Fruit fly (Drosophila melanogaster) whole organism, embryonic: ENCODE data around the gene CG12420.

Experiments used
- Atf-2 ChIP-seq: fragments of 200-800 bp; sonication (Bioruptor generic); optimal IDR thresholded peaks from 2 replicates; lab custom pipeline; 2016; ENCODE audit warnings: missing biosample characterization, missing genetic modification characterization
- CG4282 ChIP-seq: fragments of 200-800 bp; sonication (Bioruptor generic); optimal IDR thresholded peaks from 2 replicates; lab custom pipeline; 2016; ENCODE audit warnings: missing biosample characterization, missing genetic modification characterization
- CG8944 ChIP-seq: fragments of 200-800 bp; sonication (Bioruptor generic); optimal IDR thresholded peaks from 3 replicates; lab custom pipeline; 2016; ENCODE audit warnings: missing biosample characterization, missing genetic modification characterization
- Dp ChIP-seq: fragments of 200-800 bp; sonication (Bioruptor generic); optimal IDR thresholded peaks from 2 replicates; lab custom pipeline; 2018; ENCODE audit warnings: missing biosample characterization, mild to moderate bottlenecking, missing genetic modification characterization, moderate library complexity
- Lim3 ChIP-seq: fragments of 200-800 bp; sonication (Bioruptor generic); IDR thresholded peaks from 2 replicates; pipeline ENCODE4 v1.3.6; 2022; ENCODE audit warnings: missing biosample characterization, missing genetic modification characterization
- eyg ChIP-seq: fragments of 200-800 bp; sonication (Bioruptor generic); optimal IDR thresholded peaks from 3 replicates; lab custom pipeline; 2016; ENCODE audit warnings: missing biosample characterization, missing genetic modification characterization
- jumu ChIP-seq: fragments of 200-800 bp; sonication (Bioruptor generic); optimal IDR thresholded peaks from 3 replicates; lab custom pipeline; 2016; ENCODE audit warnings: missing biosample characterization, missing genetic modification characterization
- lilli ChIP-seq: fragments of 200-800 bp; sonication (Bioruptor generic); optimal IDR thresholded peaks from 3 replicates; lab custom pipeline; 2016; ENCODE audit warnings: missing biosample characterization, missing genetic modification characterization
- luna ChIP-seq: fragments of 200-800 bp; sonication (Bioruptor generic); optimal IDR thresholded peaks from 2 replicates; lab custom pipeline; 2016; ENCODE audit warnings: missing biosample characterization, missing genetic modification characterization
- sima ChIP-seq: fragments of 200-800 bp; sonication (Bioruptor generic); optimal IDR thresholded peaks from 2 replicates; lab custom pipeline; 2016; ENCODE audit warnings: missing biosample characterization, missing genetic modification characterization
- tio ChIP-seq: fragments of 200-800 bp; sonication (Bioruptor generic); optimal IDR thresholded peaks from 2 replicates; lab custom pipeline; 2017; ENCODE audit warnings: missing biosample characterization, missing genetic modification characterization, inconsistent platforms
- trh ChIP-seq: fragments of 200-800 bp; sonication (Bioruptor generic); optimal IDR thresholded peaks from 2 replicates; lab custom pipeline; 2016; ENCODE audit warnings: missing biosample characterization, missing genetic modification characterization
- zfh1 ChIP-seq: fragments of 200-800 bp; sonication (Bioruptor generic); IDR thresholded peaks from 3 replicates; pipeline ENCODE4 v1.3.6; 2022; ENCODE audit warnings: missing biosample characterization, missing genetic modification characterization

The CG12420 gene

dm6 chr3R:10272695-10273094 is 50.2 kb downstream of the CG12420 start (continued):
- TF ChIP-seq Dp (GFP tag; lab: Kevin White, UChicago) (no peak), sima (GFP tag; lab: Kevin White, UChicago) (no peak), lilli (GFP tag; lab: Kevin White, UChicago) (no peak), CG4282 (no peak), Atf-2 (GFP tag; lab: Kevin White, UChicago) (no peak), Lim3 (GFP tag; lab: Robert Waterston, UW) (no peak), zfh1 (no peak), eyg (peak; percentile 4), CG8944 (GFP tag; lab: Kevin White, UChicago) (no peak), tio (GFP tag; lab: Kevin White, UChicago) (no peak), luna (GFP tag; lab: Kevin White, UChicago) (no peak), trh (GFP tag; lab: Kevin White, UChicago) (no peak), jumu (GFP tag; lab: Kevin White, UChicago) (no peak)
